Fruit fly (Drosophila melanogaster): Measurements from ENCODE around the gene mip130.

Gene mip130

dm6 chrX:1893532-1893931, 14.5 kb upstream of the mip130 start (continued):
- TF ChIP-seq fu2 (GFP tag; optimal IDR thresholded peaks at IDR 0.05) (no peak), CG5953 (GFP tag; IDR thresholded peaks at IDR 0.05) (no peak)

dm6 chrX:1897384-1897783, 10.7 kb upstream of the mip130 start:
- no peak for TF ChIP-seq zen (tag; optimal IDR thresholded peaks at IDR 0.05)
- TF ChIP-seq CG1603 (tag; optimal IDR thresholded peaks at IDR 0.05), result peak; percentile 24
- TF ChIP-seq CG10366 (GFP tag; IDR thresholded peaks at IDR 0.05), result peak; percentile 20; the same call in 1 of the 2 replicates
- TF ChIP-seq row (GFP tag; IDR thresholded peaks at IDR 0.05), result peak; percentile 24; the same call in 1 of the 3 replicates
- no peak for TF ChIP-seq tna (GFP tag; IDR thresholded peaks at IDR 0.05; ENCODE audit: partially characterized antibody)
- peak; percentile 8 for TF ChIP-seq lilli (GFP tag; optimal IDR thresholded peaks at IDR 0.05)
- TF ChIP-seq grau (tag; optimal IDR thresholded peaks at IDR 0.05), result peak; percentile 67
- TF ChIP-seq prd (optimal IDR thresholded peaks at IDR 0.05), result no peak
- peak; percentile 37; the same call in 1 of the 3 replicates for TF ChIP-seq prd (GFP tag; IDR thresholded peaks at IDR 0.05)
- peak; percentile 4 for TF ChIP-seq CG11504 (tag; optimal IDR thresholded peaks at IDR 0.05)
- no peak for TF ChIP-seq lov (optimal IDR thresholded peaks at IDR 0.05)
- no peak for TF ChIP-seq lov (GFP tag; IDR thresholded peaks at IDR 0.05)
- TF ChIP-seq Drgx (GFP tag; IDR thresholded peaks at IDR 0.05), result peak; percentile 27; the same call in 1 of the 2 replicates
- TF ChIP-seq sens (GFP tag), result peak; percentile 6
- no peak for TF ChIP-seq CkIIα-i1 (GFP tag; IDR thresholded peaks at IDR 0.05)
- no peak for TF ChIP-seq toy (GFP tag; IDR thresholded peaks at IDR 0.05)
- no peak for TF ChIP-seq Doc2 (GFP tag; IDR thresholded peaks at IDR 0.05)
- no peak for TF ChIP-seq CG10543 (GFP tag; optimal IDR thresholded peaks at IDR 0.05)
- TF ChIP-seq Med (GFP tag), result peak; percentile 40

- TF ChIP-seq CG33557 (GFP tag; optimal IDR thresholded peaks at IDR 0.05) (no peak), tap (tag; optimal IDR thresholded peaks at IDR 0.05) (no peak), fru (optimal IDR thresholded peaks at IDR 0.05) (no peak), ranshi (GFP tag; IDR thresholded peaks at IDR 0.05) (no peak), toy (GFP tag; IDR thresholded peaks at IDR 0.05) (no peak), CG11093 (GFP tag; IDR thresholded peaks at IDR 0.05) (no peak), fd3F (GFP tag; optimal IDR thresholded peaks at IDR 0.05) (no peak), CG15011 (GFP tag; optimal IDR thresholded peaks at IDR 0.05) (no peak), trem (tag; optimal IDR thresholded peaks at IDR 0.05) (peak; percentile 13), CG4707 (GFP tag; optimal IDR thresholded peaks at IDR 0.05) (no peak), CG6683 (GFP tag; optimal IDR thresholded peaks at IDR 0.05) (no peak), psq (GFP tag; optimal IDR thresholded peaks at IDR 0.05) (no peak), danr (GFP tag; IDR thresholded peaks at IDR 0.05) (no peak), CG9797 (GFP tag; optimal IDR thresholded peaks at IDR 0.05) (no peak), row (GFP tag; IDR thresholded peaks at IDR 0.05) (no peak), kah (GFP tag; optimal IDR thresholded peaks at IDR 0.05) (no peak), ham (GFP tag; IDR thresholded peaks at IDR 0.05) (no peak), vnd (GFP tag; IDR thresholded peaks at IDR 0.05; ENCODE audit: partially characterized antibody) (no peak), CG6791 (GFP tag; IDR thresholded peaks at IDR 0.05; ENCODE audit: partially characterized antibody) (no peak), CG32532 (GFP tag; IDR thresholded peaks at IDR 0.05) (no peak), Tbp (GFP tag; optimal IDR thresholded peaks at IDR 0.05) (no peak), CG4424 (GFP tag; optimal IDR thresholded peaks at IDR 0.05) (no peak), so (GFP tag; IDR thresholded peaks at IDR 0.05) (no peak), CG6813 (GFP tag; optimal IDR thresholded peaks at IDR 0.05) (no peak), Dbx (GFP tag; IDR thresholded peaks at IDR 0.05) (no peak), kay (GFP tag; optimal IDR thresholded peaks at IDR 0.05) (no peak), Hand (GFP tag; optimal IDR thresholded peaks at IDR 0.05) (no peak), slou (GFP tag; optimal IDR thresholded peaks at IDR 0.05) (no peak), CG7987 (GFP tag; optimal IDR thresholded peaks at IDR 0.05) (no peak), D (optimal IDR thresholded peaks at IDR 0.05) (peak; percentile 37), D (GFP tag; optimal IDR thresholded peaks at IDR 0.05) (no peak)
Measured at dm6 chrX:1899445-1900085, 8.5 kb upstream of the mip130 start.
